Worm (Caenorhabditis elegans) whole organism, L1 larva: Measurements from ENCODE around the gene chpf-1.

Experiments used
- F16B12.6 ChIP-seq: fragments of 150-350 bp; optimal IDR thresholded peaks from 2 replicates; lab custom pipeline; 2014; ENCODE audit warnings: missing biosample characterization, missing genetic modification characterization
- ama-1 ChIP-seq: fragments of 150-350 bp; optimal IDR thresholded peaks from 2 replicates; lab custom pipeline; 2014
- blmp-1 ChIP-seq: fragments of 150-350 bp; optimal IDR thresholded peaks from 2 replicates; lab custom pipeline; 2014; ENCODE audit warnings: missing biosample characterization, missing genetic modification characterization
- ceh-63 ChIP-seq: fragments of 200-800 bp; sonication (Bioruptor generic); optimal IDR thresholded peaks from 2 replicates; lab custom pipeline; 2018; ENCODE audit warnings: mild to moderate bottlenecking, missing genetic modification characterization, missing compliant biosample characterization
- ceh-82 ChIP-seq, 3 experiments: fragments of 150-350 bp in 1 of 3; sonication (generic microtip) in 2 of 3; optimal IDR thresholded peaks; 2 replicates each; lab custom pipeline; 2014 to 2017; ENCODE audit warnings: missing biosample characterization in 3 of 3, missing genetic modification characterization in 3 of 3
- fkh-8 ChIP-seq: sonication (generic microtip); optimal IDR thresholded peaks from 2 replicates; lab custom pipeline; 2016; ENCODE audit warnings: mild to moderate bottlenecking, missing genetic modification characterization, missing compliant biosample characterization
- fos-1 ChIP-seq: fragments of 150-350 bp; optimal IDR thresholded peaks from 2 replicates; lab custom pipeline; 2014; ENCODE audit warnings: missing biosample characterization, missing genetic modification characterization
- lin-14 ChIP-seq: fragments of 200-800 bp; sonication (Bioruptor generic); optimal IDR thresholded peaks from 2 replicates; lab custom pipeline; 2018; ENCODE audit warnings: mild to moderate bottlenecking, missing genetic modification characterization, moderate library complexity, missing compliant biosample characterization
- pqm-1 ChIP-seq: sonication (generic microtip); optimal IDR thresholded peaks from 3 replicates; lab custom pipeline; 2017; ENCODE audit warnings: missing biosample characterization, missing genetic modification characterization
- rnt-1 ChIP-seq: sonication (generic microtip); optimal IDR thresholded peaks from 2 replicates; lab custom pipeline; 2016; ENCODE audit warnings: mild to moderate bottlenecking, missing genetic modification characterization, moderate library complexity, missing compliant biosample characterization
- snpc-4 ChIP-seq: fragments of 150-350 bp; optimal IDR thresholded peaks from 2 replicates; lab custom pipeline; 2014; ENCODE audit warnings: missing biosample characterization, missing genetic modification characterization
- sox-4 ChIP-seq: sonication (generic microtip); optimal IDR thresholded peaks from 2 replicates; lab custom pipeline; 2016; ENCODE audit warnings: missing genetic modification characterization, missing compliant biosample characterization
- unc-130 ChIP-seq: fragments of 150-350 bp; optimal IDR thresholded peaks from 2 replicates; lab custom pipeline; 2017; ENCODE audit warnings: missing biosample characterization, missing genetic modification characterization, inconsistent platforms

- TF ChIP-seq ama-1 (lab: Kevin White, UChicago) (no peak), sox-4 (tag; lab: Kevin White, UChicago) (no peak), fos-1 (tag; lab: Kevin White, UChicago) (no peak), ceh-82 (tag; optimal IDR thresholded peaks at IDR 0.05; lab: Kevin White, UChicago) (no peak), pqm-1 (tag; lab: Kevin White, UChicago) (no peak), ceh-63 (GFP tag; lab: Kevin White, UChicago) (no peak), lin-14 (GFP tag; lab: Kevin White, UChicago) (peak; percentile 58), F16B12.6 (tag; lab: Kevin White, UChicago) (no peak), rnt-1 (no peak), blmp-1 (tag; lab: Kevin White, UChicago) (no peak), fkh-8 (peak; percentile 46), unc-130 (tag; lab: Kevin White, UChicago) (no peak), snpc-4 (tag; lab: Kevin White, UChicago) (no peak)
Measured at ce11 chrV:10247673-10248239, 44.5 kb upstream of the chpf-1 start.
